Fruit fly (Drosophila melanogaster) whole organism, embryonic: ENCODE results near the gene CG31176.

Experiments
- CG10565 ChIP-seq: fragments of 200-800 bp; sonication (Bioruptor generic); optimal IDR thresholded peaks from 3 replicates; lab custom pipeline; 2016; ENCODE audit warnings: missing biosample characterization, mild to moderate bottlenecking, missing genetic modification characterization
- CG10979 ChIP-seq: fragments of 200-800 bp; sonication (Bioruptor generic); optimal IDR thresholded peaks from 2 replicates; lab custom pipeline; 2018; ENCODE audit warnings: missing biosample characterization, mild to moderate bottlenecking, missing genetic modification characterization, moderate library complexity
- CG12391 ChIP-seq: fragments of 200-800 bp; sonication (Bioruptor generic); optimal IDR thresholded peaks from 3 replicates; lab custom pipeline; 2018; ENCODE audit warnings: missing biosample characterization, mild to moderate bottlenecking, missing genetic modification characterization, moderate library complexity
- CG14050 ChIP-seq: fragments of 200-800 bp; sonication (Bioruptor generic); IDR thresholded peaks from 3 replicates; pipeline ENCODE4 v1.3.6; 2022; ENCODE audit warnings: missing biosample characterization, missing genetic modification characterization
- CG15269 ChIP-seq: fragments of 200-800 bp; sonication (Bioruptor generic); optimal IDR thresholded peaks from 2 replicates; lab custom pipeline; 2018; ENCODE audit warnings: missing biosample characterization, mild to moderate bottlenecking, missing genetic modification characterization, moderate library complexity
- CG15514 ChIP-seq: fragments of 200-800 bp; sonication (Bioruptor generic); optimal IDR thresholded peaks from 3 replicates; lab custom pipeline; 2017; ENCODE audit warnings: missing biosample characterization, missing genetic modification characterization, mild to moderate bottlenecking, moderate library complexity, missing genetic modification reagents
- CG15696 ChIP-seq: fragments of 200-800 bp; sonication (Bioruptor generic); optimal IDR thresholded peaks from 2 replicates; lab custom pipeline; 2019; ENCODE audit warnings: missing biosample characterization, mild to moderate bottlenecking, missing genetic modification characterization, moderate library complexity
- CG1647 ChIP-seq: fragments of 200-800 bp; sonication (Bioruptor generic); optimal IDR thresholded peaks from 3 replicates; lab custom pipeline; 2016; ENCODE audit warnings: missing biosample characterization, missing genetic modification characterization
- CG17385 ChIP-seq: fragments of 200-800 bp; sonication (Bioruptor generic); optimal IDR thresholded peaks from 3 replicates; lab custom pipeline; 2018; ENCODE audit warnings: missing biosample characterization, mild to moderate bottlenecking, missing genetic modification characterization
- CG1792 ChIP-seq: fragments of 200-800 bp; sonication (Bioruptor generic); optimal IDR thresholded peaks from 2 replicates; lab custom pipeline; 2016; ENCODE audit warnings: missing biosample characterization, missing genetic modification characterization
- CG18262 ChIP-seq: fragments of 200-800 bp; optimal IDR thresholded peaks from 3 replicates; lab custom pipeline; 2019; ENCODE audit warnings: missing biosample characterization, mild to moderate bottlenecking, missing genetic modification characterization, moderate library complexity
- CG2129 ChIP-seq: fragments of 200-800 bp; sonication (Bioruptor generic); IDR thresholded peaks from 2 replicates; pipeline ENCODE4 v1.3.6; 2022; ENCODE audit warnings: missing biosample characterization, missing genetic modification characterization; ENCODE audit not compliant: partially characterized antibody
- CG2678 ChIP-seq: fragments of 200-800 bp; sonication (Bioruptor generic); optimal IDR thresholded peaks from 3 replicates; lab custom pipeline; 2019; ENCODE audit warnings: missing biosample characterization, mild to moderate bottlenecking, missing genetic modification characterization, moderate library complexity
- CG3163 ChIP-seq: fragments of 200-800 bp; sonication (Bioruptor generic); optimal IDR thresholded peaks from 3 replicates; lab custom pipeline; 2016; ENCODE audit warnings: missing biosample characterization, missing genetic modification characterization
- CG3407 ChIP-seq: fragments of 200-800 bp; sonication (Bioruptor generic); optimal IDR thresholded peaks from 2 replicates; lab custom pipeline; 2018; ENCODE audit warnings: missing biosample characterization, mild to moderate bottlenecking, missing genetic modification characterization
- CG5180 ChIP-seq: fragments of 200-800 bp; sonication (Bioruptor generic); optimal IDR thresholded peaks from 3 replicates; lab custom pipeline; 2017; ENCODE audit warnings: missing biosample characterization, missing genetic modification characterization, mild to moderate bottlenecking, moderate library complexity, missing genetic modification reagents
- CG6813 ChIP-seq: fragments of 200-800 bp; sonication (Bioruptor generic); optimal IDR thresholded peaks from 2 replicates; lab custom pipeline; 2017; ENCODE audit warnings: missing biosample characterization, missing genetic modification characterization, mild to moderate bottlenecking, moderate library complexity, missing genetic modification reagents
- CG7963 ChIP-seq: fragments of 200-800 bp; sonication (Bioruptor generic); IDR thresholded peaks from 3 replicates; pipeline ENCODE4 v1.3.6; 2022; ENCODE audit warnings: missing biosample characterization, missing genetic modification characterization; ENCODE audit not compliant: partially characterized antibody
- CG8281 ChIP-seq: fragments of 200-800 bp; sonication (Bioruptor generic); optimal IDR thresholded peaks from 2 replicates; lab custom pipeline; 2018; ENCODE audit warnings: missing biosample characterization, mild to moderate bottlenecking, missing genetic modification characterization, moderate library complexity
- CG8765 ChIP-seq: fragments of 200-800 bp; sonication (Bioruptor generic); IDR thresholded peaks from 2 replicates; pipeline ENCODE4 v1.3.6; 2022; ENCODE audit warnings: missing biosample characterization, missing genetic modification characterization
- CG9437 ChIP-seq: fragments of 200-800 bp; sonication (Bioruptor generic); optimal IDR thresholded peaks from 2 replicates; lab custom pipeline; 2018; ENCODE audit warnings: missing biosample characterization, mild to moderate bottlenecking, missing genetic modification characterization
- CG9876 ChIP-seq: fragments of 200-800 bp; sonication (Bioruptor generic); optimal IDR thresholded peaks from 2 replicates; lab custom pipeline; 2016; ENCODE audit warnings: missing biosample characterization, missing genetic modification characterization
- Drgx ChIP-seq: fragments of 200-800 bp; sonication (Bioruptor generic); IDR thresholded peaks from 2 replicates; pipeline ENCODE4 v1.3.6; 2022; ENCODE audit warnings: missing biosample characterization, missing genetic modification characterization
- E2f2 ChIP-seq: fragments of 200-800 bp; sonication (Bioruptor generic); IDR thresholded peaks from 2 replicates; pipeline ENCODE4 v1.3.6; 2022; ENCODE audit warnings: missing biosample characterization, missing genetic modification characterization
- HLH54F ChIP-seq: fragments of 200-800 bp; sonication (Bioruptor generic); optimal IDR thresholded peaks from 3 replicates; lab custom pipeline; 2016; ENCODE audit warnings: missing biosample characterization, missing genetic modification characterization
- HLHmδ ChIP-seq: fragments of 200-800 bp; sonication (Bioruptor generic); optimal IDR thresholded peaks from 2 replicates; lab custom pipeline; 2018; ENCODE audit warnings: missing biosample characterization, mild to moderate bottlenecking, missing genetic modification characterization, moderate library complexity
- Hmr ChIP-seq: fragments of 200-800 bp; sonication (Bioruptor generic); optimal IDR thresholded peaks from 3 replicates; lab custom pipeline; 2017; ENCODE audit warnings: mild to moderate bottlenecking, missing biosample characterization, missing genetic modification reagents, missing genetic modification characterization
- Hmx ChIP-seq: fragments of 200-800 bp; sonication (Bioruptor generic); optimal IDR thresholded peaks from 2 replicates; lab custom pipeline; 2016; ENCODE audit warnings: missing biosample characterization, missing genetic modification characterization
- Optix ChIP-seq: fragments of 200-800 bp; sonication (Bioruptor generic); IDR thresholded peaks from 3 replicates; pipeline ENCODE4 v1.3.6; 2022; ENCODE audit warnings: missing biosample characterization, missing genetic modification characterization
- Ptx1 ChIP-seq: fragments of 200-800 bp; sonication (Bioruptor generic); IDR thresholded peaks from 2 replicates; pipeline ENCODE4 v1.3.6; 2022; ENCODE audit warnings: missing biosample characterization, missing genetic modification characterization
- Rx ChIP-seq: fragments of 200-800 bp; sonication (Bioruptor generic); IDR thresholded peaks from 2 replicates; pipeline ENCODE4 v1.3.6; 2022; ENCODE audit warnings: missing biosample characterization, missing genetic modification characterization
- Six4 ChIP-seq: fragments of 200-800 bp; sonication (Bioruptor generic); optimal IDR thresholded peaks from 2 replicates; lab custom pipeline; 2016; ENCODE audit warnings: missing biosample characterization, missing genetic modification characterization
- Trl ChIP-seq, 3 experiments: fragments of >200 bp in 2 of 3; fragments of 200-800 bp in 1 of 3; sonication (Bioruptor generic) in 1 of 3; optimal IDR thresholded peaks; 2 replicates in 1 of 3; 3 replicates in 2 of 3; lab custom pipeline; 2016 to 2017; ENCODE audit warnings: missing biosample characterization in 1 of 3, missing genetic modification characterization in 1 of 3
- Xbp1 ChIP-seq: fragments of 200-800 bp; sonication (Bioruptor generic); optimal IDR thresholded peaks from 3 replicates; lab custom pipeline; 2016; ENCODE audit warnings: missing biosample characterization, mild to moderate bottlenecking, missing genetic modification characterization
- cg ChIP-seq: fragments of 200-800 bp; sonication (Bioruptor generic); optimal IDR thresholded peaks from 3 replicates; lab custom pipeline; 2019; ENCODE audit warnings: missing biosample characterization, mild to moderate bottlenecking, missing genetic modification characterization, moderate library complexity
- en ChIP-seq: fragments of 200-800 bp; sonication (Bioruptor generic); optimal IDR thresholded peaks from 2 replicates; lab custom pipeline; 2016; ENCODE audit warnings: missing biosample characterization, missing genetic modification characterization
- gem ChIP-seq: fragments of 200-800 bp; sonication (Bioruptor generic); optimal IDR thresholded peaks from 2 replicates; lab custom pipeline; 2019; ENCODE audit warnings: missing biosample characterization, mild to moderate bottlenecking, missing genetic modification characterization, moderate library complexity
- grau ChIP-seq: fragments of 200-800 bp; optimal IDR thresholded peaks from 3 replicates; lab custom pipeline; 2019; ENCODE audit warnings: missing biosample characterization, mild to moderate bottlenecking, missing genetic modification characterization, moderate library complexity
- grn ChIP-seq: fragments of 200-800 bp; sonication (Bioruptor generic); optimal IDR thresholded peaks from 3 replicates; lab custom pipeline; 2017; ENCODE audit warnings: missing biosample characterization, missing genetic modification characterization
- gro ChIP-seq: fragments of 200-800 bp; sonication (Bioruptor generic); optimal IDR thresholded peaks from 2 replicates; lab custom pipeline; 2016; ENCODE audit warnings: missing biosample characterization, missing genetic modification characterization
- gsb ChIP-seq: fragments of 200-800 bp; sonication (Bioruptor generic); IDR thresholded peaks from 2 replicates; pipeline ENCODE4 v1.3.6; 2022; ENCODE audit warnings: missing biosample characterization, missing genetic modification characterization
- kah ChIP-seq: fragments of 200-800 bp; sonication (Bioruptor generic); optimal IDR thresholded peaks from 2 replicates; lab custom pipeline; 2018; ENCODE audit warnings: missing biosample characterization, mild to moderate bottlenecking, missing genetic modification characterization
- lbe ChIP-seq: fragments of 200-800 bp; sonication (Bioruptor generic); optimal IDR thresholded peaks from 2 replicates; lab custom pipeline; 2016; ENCODE audit warnings: missing biosample characterization, mild to moderate bottlenecking, missing genetic modification characterization
- nau ChIP-seq: fragments of 200-800 bp; sonication (Bioruptor generic); optimal IDR thresholded peaks from 3 replicates; lab custom pipeline; 2017; ENCODE audit warnings: missing biosample characterization, mild to moderate bottlenecking, missing genetic modification characterization, missing genetic modification reagents
- pfk ChIP-seq: fragments of 200-800 bp; sonication (Bioruptor generic); optimal IDR thresholded peaks from 2 replicates; lab custom pipeline; 2018; ENCODE audit warnings: missing biosample characterization, mild to moderate bottlenecking, missing genetic modification characterization, moderate library complexity
- pita ChIP-seq: fragments of 200-800 bp; sonication (Bioruptor generic); optimal IDR thresholded peaks from 2 replicates; lab custom pipeline; 2017; ENCODE audit warnings: missing biosample characterization, mild to moderate bottlenecking, missing genetic modification characterization
- tx ChIP-seq: fragments of 200-800 bp; sonication (Bioruptor generic); optimal IDR thresholded peaks from 2 replicates; lab custom pipeline; 2016; ENCODE audit warnings: missing biosample characterization, missing genetic modification characterization
- z ChIP-seq: fragments of 200-800 bp; sonication (Bioruptor generic); IDR thresholded peaks from 3 replicates; pipeline ENCODE4 v1.3.6; 2022; ENCODE audit warnings: missing biosample characterization, missing genetic modification characterization

Gene CG31176

DNA sequence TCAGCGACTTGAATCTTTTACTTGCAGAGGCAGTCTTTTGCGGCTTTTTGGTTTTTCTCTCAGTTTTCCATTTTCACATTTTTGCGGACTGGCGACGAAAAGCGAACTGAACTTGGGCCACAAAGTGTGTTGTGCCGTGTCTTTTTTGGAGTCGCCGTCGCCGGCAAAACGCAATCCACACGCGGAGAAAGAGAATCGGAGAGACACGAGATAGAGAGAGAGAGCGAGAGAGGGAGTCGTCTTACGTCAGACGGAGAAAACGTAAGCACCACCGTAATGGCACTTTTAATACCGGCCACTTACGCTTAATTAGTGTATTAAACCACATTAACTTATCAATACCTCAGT lies 86.9 kb downstream of the CG31176 start (continued):
- TF ChIP-seq CG2129 (GFP tag; lab: Robert Waterston, UW) (no peak), en (GFP tag; lab: Kevin White, UChicago) (no peak), lbe (GFP tag; lab: Kevin White, UChicago) (no peak), CG3163 (GFP tag; lab: Kevin White, UChicago) (peak; percentile 49), Trl (optimal IDR thresholded peaks at IDR 0.05; lab: Kevin White, UChicago) (peak; percentile 84 to 94), Trl (GFP tag; optimal IDR thresholded peaks at IDR 0.05; lab: Kevin White, UChicago) (no peak), HLHmδ (GFP tag; lab: Kevin White, UChicago) (peak; percentile 78), kah (GFP tag; lab: Kevin White, UChicago) (no peak), CG6813 (peak; percentile 43), CG1647 (GFP tag; lab: Kevin White, UChicago) (no peak), CG10979 (tag; lab: Kevin White, UChicago) (no peak), Rx (no peak), gro (GFP tag; lab: Kevin White, UChicago) (no peak), CG9437 (GFP tag; lab: Kevin White, UChicago) (peak; percentile 99), gem (no peak), CG15696 (tag; lab: Kevin White, UChicago) (no peak)
- TF ChIP-seq, all 482 proteins: peak for 17

DNA sequence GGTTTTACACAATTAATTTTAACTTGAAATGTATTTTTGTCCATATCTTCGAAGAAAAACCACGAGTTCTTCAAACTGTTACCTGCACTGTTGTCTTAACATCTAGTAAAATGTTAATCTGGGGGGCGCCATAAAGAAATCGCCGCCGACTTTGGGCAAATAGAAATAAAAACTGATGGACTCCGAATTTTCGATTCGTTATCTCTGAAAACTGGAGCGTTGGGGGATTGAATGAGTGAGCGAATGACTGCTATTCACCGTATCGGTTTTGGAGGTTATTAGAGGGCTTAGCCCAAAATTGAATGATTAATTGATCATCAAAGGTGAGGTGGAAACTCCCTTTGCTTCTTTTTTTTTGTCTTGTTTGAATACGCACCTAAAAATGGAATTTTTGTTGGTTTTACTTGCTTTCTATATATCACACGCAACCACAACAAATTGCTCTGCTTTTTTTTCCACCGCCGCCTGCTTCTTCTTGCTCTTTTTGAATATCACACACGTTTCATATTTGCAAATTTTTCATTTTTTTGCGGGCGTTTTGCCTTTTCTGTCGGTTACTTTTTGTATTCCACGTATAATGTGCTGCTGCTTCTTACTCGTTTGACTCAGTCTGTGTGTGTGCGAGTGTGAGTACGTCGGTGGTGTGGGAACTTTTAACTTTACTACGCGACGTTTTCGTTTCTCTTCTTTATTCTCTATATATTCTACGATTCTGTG lies 87.5 kb downstream of the CG31176 start:
- TF ChIP-seq Hmx (GFP tag; lab: Kevin White, UChicago) (no peak), E2f2 (GFP tag; lab: Robert Waterston, UW) (no peak), pita (GFP tag; lab: Kevin White, UChicago) (no peak), grau (tag; lab: Kevin White, UChicago) (no peak), CG15269 (tag; lab: Kevin White, UChicago) (no peak), HLHmδ (GFP tag; lab: Kevin White, UChicago) (no peak), CG1792 (GFP tag; lab: Kevin White, UChicago) (no peak), CG18262 (tag; lab: Kevin White, UChicago) (no peak), CG9876 (GFP tag; lab: Kevin White, UChicago) (no peak), CG17385 (GFP tag; lab: Kevin White, UChicago) (peak; percentile 88), Hmr (GFP tag; lab: Kevin White, UChicago) (peak; percentile 2), Optix (GFP tag; lab: Robert Waterston, UW) (no peak), CG8281 (tag; lab: Kevin White, UChicago) (peak; percentile 99), tx (GFP tag; lab: Kevin White, UChicago) (no peak), z (no peak), CG5180 (GFP tag; lab: Kevin White, UChicago) (no peak), Six4 (GFP tag; lab: Kevin White, UChicago) (no peak), Xbp1 (GFP tag; lab: Kevin White, UChicago) (no peak), gsb (GFP tag; lab: Robert Waterston, UW) (no peak), Ptx1 (GFP tag; lab: Robert Waterston, UW) (no peak), CG8765 (no peak), nau (GFP tag; lab: Kevin White, UChicago) (no peak), cg (GFP tag; lab: Kevin White, UChicago) (peak; percentile 22), CG7963 (GFP tag; lab: Robert Waterston, UW) (no peak), CG3407 (GFP tag; lab: Kevin White, UChicago) (no peak), CG12391 (tag; lab: Kevin White, UChicago) (no peak), CG6813 (no peak), Drgx (GFP tag; lab: Robert Waterston, UW) (no peak), CG15514 (no peak), CG2678 (tag; lab: Kevin White, UChicago) (no peak), pfk (no peak), CG14050 (GFP tag; lab: Robert Waterston, UW) (no peak), CG10565 (GFP tag; lab: Kevin White, UChicago) (no peak), HLH54F (no peak), grn (peak; percentile 0)
